Worm (Caenorhabditis elegans) whole organism, late embryonic: ENCODE measurements around the gene F18A12.7.

ENCODE experiments used
- ama-1 ChIP-seq: fragments of 150-350 bp; optimal IDR thresholded peaks from 2 replicates; lab custom pipeline; 2014
- ceh-2 ChIP-seq: sonication (generic microtip); optimal IDR thresholded peaks from 2 replicates; lab custom pipeline; 2016; ENCODE audit warnings: missing genotype, missing genetic modification characterization, missing compliant biosample characterization
- ceh-48 ChIP-seq: sonication (generic microtip); optimal IDR thresholded peaks from 2 replicates; lab custom pipeline; 2016; ENCODE audit warnings: missing genetic modification characterization, inconsistent platforms, missing compliant biosample characterization
- ceh-9 ChIP-seq: sonication (generic microtip); optimal IDR thresholded peaks from 2 replicates; lab custom pipeline; 2016; ENCODE audit warnings: mild to moderate bottlenecking, missing genetic modification characterization, inconsistent platforms, missing compliant biosample characterization
- dmd-4 ChIP-seq: sonication (generic microtip); optimal IDR thresholded peaks from 2 replicates; lab custom pipeline; 2016; ENCODE audit warnings: borderline replicate concordance, missing genetic modification characterization, missing compliant biosample characterization
- eyg-1 ChIP-seq: sonication (generic microtip); optimal IDR thresholded peaks from 2 replicates; lab custom pipeline; 2016; ENCODE audit warnings: missing genotype, missing genetic modification characterization, missing compliant biosample characterization
- hlh-6 ChIP-seq: sonication (generic microtip); optimal IDR thresholded peaks from 2 replicates; lab custom pipeline; 2016; ENCODE audit warnings: missing genotype, missing genetic modification characterization, missing compliant biosample characterization
- ref-2 ChIP-seq: sonication (generic microtip); optimal IDR thresholded peaks from 2 replicates; lab custom pipeline; 2016; ENCODE audit warnings: missing genetic modification characterization, missing compliant biosample characterization
- sox-2 ChIP-seq: fragments of 200-800 bp; sonication (Bioruptor generic); IDR thresholded peaks from 2 replicates; pipeline ENCODE4 v1.3.6; 2022; ENCODE audit warnings: missing genetic modification reagents, missing genetic modification characterization, missing compliant biosample characterization
- tbx-2 ChIP-seq: sonication (generic microtip); optimal IDR thresholded peaks from 2 replicates; lab custom pipeline; 2016; ENCODE audit warnings: missing genetic modification characterization, missing compliant biosample characterization
- tbx-7 ChIP-seq: sonication (generic microtip); optimal IDR thresholded peaks from 2 replicates; lab custom pipeline; 2016; ENCODE audit warnings: missing genotype, missing genetic modification characterization, missing compliant biosample characterization
- ttx-3 ChIP-seq: sonication (generic microtip); optimal IDR thresholded peaks from 2 replicates; lab custom pipeline; 2016; ENCODE audit warnings: missing genetic modification reagents, missing genetic modification characterization, missing compliant biosample characterization

DNA sequence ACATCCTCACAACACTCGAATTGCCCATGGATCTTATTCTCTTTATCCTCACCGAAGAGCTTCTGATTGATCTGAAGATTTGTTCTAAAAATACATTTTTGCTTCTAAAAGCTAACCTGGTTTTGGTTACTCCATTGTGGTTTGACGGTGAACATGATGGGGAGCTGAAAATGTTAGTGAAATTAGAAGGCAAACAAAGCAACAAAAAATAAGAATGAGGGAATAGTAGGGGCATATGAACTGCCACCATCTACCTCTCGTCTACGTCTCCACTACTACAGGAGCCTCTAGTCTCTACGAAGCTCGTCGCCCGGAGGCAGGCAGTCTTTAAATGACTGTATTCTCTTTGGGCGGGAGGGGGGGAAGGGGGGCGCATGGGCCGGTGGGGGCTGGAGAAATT is 28.5 kb downstream of the F18A12.7 start, which contains the start of gene T06D4.2:
- TF ChIP-seq dmd-4 (tag; lab: Kevin White, UChicago) (no peak), ama-1 (lab: Kevin White, UChicago) (no peak), hlh-6 (tag; lab: Kevin White, UChicago) (no peak), tbx-2 (no peak), tbx-7 (no peak), ref-2 (tag; lab: Kevin White, UChicago) (no peak), sox-2 (no peak), ceh-9 (no peak), ttx-3 (tag; lab: Kevin White, UChicago) (no peak), ceh-2 (tag; lab: Kevin White, UChicago) (no peak), eyg-1 (tag; lab: Kevin White, UChicago) (no peak), ceh-48 (no peak)
